Worm (Caenorhabditis elegans) whole organism, late embryonic: ENCODE results near the gene F37A8.2.

ENCODE experiments used
- C08G9.2 ChIP-seq: sonication (generic microtip); optimal IDR thresholded peaks from 2 replicates; lab custom pipeline; 2016; ENCODE audit warnings: mild to moderate bottlenecking, missing genetic modification characterization, moderate library complexity, missing compliant biosample characterization
- C38D4.7 ChIP-seq: fragments of 200-800 bp; sonication (Bioruptor generic); optimal IDR thresholded peaks from 2 replicates; lab custom pipeline; 2018; ENCODE audit warnings: mild to moderate bottlenecking, missing genetic modification characterization, moderate library complexity, missing compliant biosample characterization
- F13H6.1 ChIP-seq: sonication (generic microtip); optimal IDR thresholded peaks from 2 replicates; lab custom pipeline; 2016; ENCODE audit warnings: missing genetic modification characterization, missing compliant biosample characterization
- K02D7.2 ChIP-seq: sonication (generic microtip); optimal IDR thresholded peaks from 2 replicates; lab custom pipeline; 2017; ENCODE audit warnings: mild to moderate bottlenecking, missing genetic modification characterization, missing compliant biosample characterization
- K09A11.1 ChIP-seq: sonication (generic microtip); optimal IDR thresholded peaks from 2 replicates; lab custom pipeline; 2017; ENCODE audit warnings: antibody characterized with exemption, mild to moderate bottlenecking, missing genetic modification characterization, missing compliant biosample characterization; ENCODE audit not compliant: insufficient read depth
- T23F11.4 ChIP-seq: fragments of 200-800 bp; sonication (Bioruptor generic); optimal IDR thresholded peaks from 2 replicates; lab custom pipeline; 2018; ENCODE audit warnings: mild to moderate bottlenecking, missing genetic modification characterization, missing compliant biosample characterization
- Y22D7AL.16 ChIP-seq: sonication (generic microtip); optimal IDR thresholded peaks from 2 replicates; lab custom pipeline; 2016; ENCODE audit warnings: missing genetic modification characterization, missing compliant biosample characterization
- ahr-1 ChIP-seq: sonication (generic microtip); optimal IDR thresholded peaks from 2 replicates; lab custom pipeline; 2016; ENCODE audit warnings: missing genetic modification characterization, missing compliant biosample characterization
- ama-1 ChIP-seq: fragments of 150-350 bp; optimal IDR thresholded peaks from 2 replicates; lab custom pipeline; 2014
- ceh-14 ChIP-seq: sonication (generic microtip); optimal IDR thresholded peaks from 2 replicates; lab custom pipeline; 2016; ENCODE audit warnings: missing genotype, missing genetic modification characterization, missing compliant biosample characterization
- ceh-18 ChIP-seq: sonication (generic microtip); optimal IDR thresholded peaks from 2 replicates; lab custom pipeline; 2016; ENCODE audit warnings: missing genetic modification characterization, missing compliant biosample characterization
- ceh-19 ChIP-seq: fragments of 200-800 bp; sonication (Bioruptor generic); optimal IDR thresholded peaks from 2 replicates; lab custom pipeline; 2018; ENCODE audit warnings: mild to moderate bottlenecking, missing genetic modification characterization, missing compliant biosample characterization
- ceh-2 ChIP-seq: sonication (generic microtip); optimal IDR thresholded peaks from 2 replicates; lab custom pipeline; 2016; ENCODE audit warnings: missing genotype, missing genetic modification characterization, missing compliant biosample characterization
- ceh-22 ChIP-seq: sonication (generic microtip); optimal IDR thresholded peaks from 2 replicates; lab custom pipeline; 2017; ENCODE audit warnings: missing biosample characterization, missing genetic modification characterization
- ceh-24 ChIP-seq: sonication (generic microtip); optimal IDR thresholded peaks from 2 replicates; lab custom pipeline; 2016; ENCODE audit warnings: mild to moderate bottlenecking, missing genetic modification characterization, missing compliant biosample characterization
- ceh-31 ChIP-seq: sonication (generic microtip); optimal IDR thresholded peaks from 2 replicates; lab custom pipeline; 2016; ENCODE audit warnings: missing genetic modification characterization, missing compliant biosample characterization
- ceh-45 ChIP-seq: fragments of 200-800 bp; sonication (Bioruptor generic); IDR thresholded peaks from 2 replicates; pipeline ENCODE4 v1.3.6; 2022; ENCODE audit warnings: missing genetic modification reagents, missing genetic modification characterization, missing compliant biosample characterization
- ceh-48 ChIP-seq: sonication (generic microtip); optimal IDR thresholded peaks from 2 replicates; lab custom pipeline; 2016; ENCODE audit warnings: missing genetic modification characterization, inconsistent platforms, missing compliant biosample characterization
- ceh-6 ChIP-seq: fragments of 200-800 bp; sonication (Bioruptor generic); optimal IDR thresholded peaks from 2 replicates; lab custom pipeline; 2018; ENCODE audit warnings: mild to moderate bottlenecking, missing genetic modification characterization, missing compliant biosample characterization
- ceh-9 ChIP-seq: sonication (generic microtip); optimal IDR thresholded peaks from 2 replicates; lab custom pipeline; 2016; ENCODE audit warnings: mild to moderate bottlenecking, missing genetic modification characterization, inconsistent platforms, missing compliant biosample characterization
- dmd-4 ChIP-seq: sonication (generic microtip); optimal IDR thresholded peaks from 2 replicates; lab custom pipeline; 2016; ENCODE audit warnings: borderline replicate concordance, missing genetic modification characterization, missing compliant biosample characterization
- dve-1 ChIP-seq: sonication (generic microtip); optimal IDR thresholded peaks from 2 replicates; lab custom pipeline; 2017; ENCODE audit warnings: antibody characterized with exemption, mild to moderate bottlenecking, missing genetic modification characterization, missing compliant biosample characterization
- ets-4 ChIP-seq: sonication (generic microtip); optimal IDR thresholded peaks from 2 replicates; lab custom pipeline; 2016; ENCODE audit warnings: missing genetic modification characterization, missing compliant biosample characterization
- fax-1 ChIP-seq: sonication (generic microtip); optimal IDR thresholded peaks from 2 replicates; lab custom pipeline; 2016; ENCODE audit warnings: missing genotype, missing genetic modification characterization, missing compliant biosample characterization
- fkh-10 ChIP-seq: fragments of 150-350 bp; optimal IDR thresholded peaks from 2 replicates; lab custom pipeline; 2014; ENCODE audit warnings: missing biosample characterization, missing genetic modification reagents, missing genetic modification characterization
- fkh-6 ChIP-seq: sonication (generic microtip); optimal IDR thresholded peaks from 2 replicates; lab custom pipeline; 2016; ENCODE audit warnings: missing genetic modification characterization, missing compliant biosample characterization
- hlh-13 ChIP-seq: fragments of 200-800 bp; sonication (Bioruptor generic); optimal IDR thresholded peaks from 2 replicates; lab custom pipeline; 2018; ENCODE audit warnings: mild to moderate bottlenecking, missing genetic modification characterization, missing compliant biosample characterization
- hlh-6 ChIP-seq: sonication (generic microtip); optimal IDR thresholded peaks from 2 replicates; lab custom pipeline; 2016; ENCODE audit warnings: missing genotype, missing genetic modification characterization, missing compliant biosample characterization
- hlh-8 ChIP-seq: sonication (generic microtip); optimal IDR thresholded peaks from 2 replicates; lab custom pipeline; 2016; ENCODE audit warnings: missing genotype, missing genetic modification characterization, missing compliant biosample characterization
- madf-2 ChIP-seq: sonication (generic microtip); optimal IDR thresholded peaks from 2 replicates; lab custom pipeline; 2017; ENCODE audit warnings: missing genetic modification characterization, missing compliant biosample characterization
- mec-3 ChIP-seq: sonication (generic microtip); optimal IDR thresholded peaks from 2 replicates; lab custom pipeline; 2016; ENCODE audit warnings: borderline replicate concordance, missing genetic modification characterization, missing compliant biosample characterization
- nfya-1 ChIP-seq: sonication (generic microtip); optimal IDR thresholded peaks from 2 replicates; lab custom pipeline; 2017; ENCODE audit warnings: missing genetic modification characterization, mild to moderate bottlenecking, missing compliant biosample characterization, antibody characterized with exemption, moderate library complexity
- nhr-11 ChIP-seq: fragments of 150-350 bp; optimal IDR thresholded peaks from 2 replicates; lab custom pipeline; 2014; ENCODE audit warnings: missing biosample characterization, missing genetic modification characterization
- odd-2 ChIP-seq: sonication (generic microtip); optimal IDR thresholded peaks from 2 replicates; lab custom pipeline; 2017; ENCODE audit warnings: antibody characterized with exemption, mild to moderate bottlenecking, missing genetic modification characterization, missing compliant biosample characterization
- pat-9 ChIP-seq: fragments of 200-800 bp; sonication (Bioruptor generic); optimal IDR thresholded peaks from 2 replicates; lab custom pipeline; 2018; ENCODE audit warnings: mild to moderate bottlenecking, missing genetic modification characterization, moderate library complexity, missing compliant biosample characterization
- pax-1 ChIP-seq: fragments of 150-350 bp; optimal IDR thresholded peaks from 2 replicates; lab custom pipeline; 2014; ENCODE audit warnings: missing biosample characterization, missing genetic modification characterization
- pha-2 ChIP-seq: sonication (generic microtip); optimal IDR thresholded peaks from 2 replicates; lab custom pipeline; 2017; ENCODE audit warnings: mild to moderate bottlenecking, missing genetic modification characterization, missing compliant biosample characterization
- pha-4 ChIP-seq: fragments of 150-350 bp; optimal IDR thresholded peaks from 2 replicates; lab custom pipeline; 2018; ENCODE audit warnings: missing biosample characterization, missing genetic modification reagents, missing genetic modification characterization
- pqm-1 ChIP-seq: sonication (generic microtip); optimal IDR thresholded peaks from 2 replicates; lab custom pipeline; 2016; ENCODE audit warnings: missing genetic modification characterization, missing compliant biosample characterization
- sdc-2 ChIP-seq: sonication (generic microtip); optimal IDR thresholded peaks from 2 replicates; lab custom pipeline; 2016; ENCODE audit warnings: missing genotype, missing genetic modification characterization, missing compliant biosample characterization
- sox-2 ChIP-seq: fragments of 200-800 bp; sonication (Bioruptor generic); IDR thresholded peaks from 2 replicates; pipeline ENCODE4 v1.3.6; 2022; ENCODE audit warnings: missing genetic modification reagents, missing genetic modification characterization, missing compliant biosample characterization
- tbx-2 ChIP-seq: sonication (generic microtip); optimal IDR thresholded peaks from 2 replicates; lab custom pipeline; 2016; ENCODE audit warnings: missing genetic modification characterization, missing compliant biosample characterization
- tbx-7 ChIP-seq: sonication (generic microtip); optimal IDR thresholded peaks from 2 replicates; lab custom pipeline; 2016; ENCODE audit warnings: missing genotype, missing genetic modification characterization, missing compliant biosample characterization
- unc-42 ChIP-seq: sonication (generic microtip); optimal IDR thresholded peaks from 2 replicates; lab custom pipeline; 2016; ENCODE audit warnings: missing genotype, missing genetic modification characterization, missing compliant biosample characterization
- zip-5 ChIP-seq: sonication (generic microtip); optimal IDR thresholded peaks from 2 replicates; lab custom pipeline; 2016; ENCODE audit warnings: missing genetic modification characterization, missing compliant biosample characterization

The F37A8.2 gene

ce11 chrIII:3972687-3973086, 41.4 kb upstream of the F37A8.2 start, which contains the start of gene R10E9.4:
TSS of gene R10E9.4 (minus strand) at chrIII:3972787.
- TF ChIP-seq mec-3 (tag; lab: Kevin White, UChicago) (no peak), fax-1 (no peak), zip-5 (no peak), nfya-1 (tag; lab: Kevin White, UChicago) (no peak), odd-2 (tag; lab: Kevin White, UChicago) (no peak), K02D7.2 (no peak), pha-2 (no peak), dmd-4 (tag; lab: Kevin White, UChicago) (no peak), ceh-24 (no peak), tbx-2 (tag; lab: Kevin White, UChicago) (no peak), fkh-6 (tag; lab: Kevin White, UChicago) (no peak), ceh-18 (tag; lab: Kevin White, UChicago) (no peak), ama-1 (lab: Kevin White, UChicago) (no peak), nhr-11 (tag; lab: Kevin White, UChicago) (no peak), C38D4.7 (GFP tag; lab: Kevin White, UChicago) (no peak), T23F11.4 (no peak)

ce11 chrIII:3970395-3970794, 39.1 kb upstream of the F37A8.2 start:
- peak; percentile 89 for TF ChIP-seq unc-42
- TF ChIP-seq madf-2, result no peak

ce11 chrIII:3969133-3969532, 37.8 kb upstream of the F37A8.2 start:
- TF ChIP-seq ceh-48 (tag; lab: Kevin White, UChicago), result no peak
- no peak for TF ChIP-seq pqm-1 (tag; lab: Kevin White, UChicago)
- TF ChIP-seq sox-2 (GFP tag; lab: Robert Waterston, UW), result no peak
- no peak for TF ChIP-seq ceh-9 (tag; lab: Kevin White, UChicago)
- no peak for TF ChIP-seq F13H6.1
- TF ChIP-seq ceh-19 (GFP tag; lab: Kevin White, UChicago), result no peak
- no peak for TF ChIP-seq ama-1 (lab: Kevin White, UChicago)
- no peak for TF ChIP-seq ceh-31 (tag; lab: Kevin White, UChicago)
- TF ChIP-seq pax-1, result no peak
- TF ChIP-seq fkh-10 (GFP tag; lab: Kevin White, UChicago), result no peak
- TF ChIP-seq fax-1, result no peak
- TF ChIP-seq ceh-45 (GFP tag; lab: Robert Waterston, UW), result no peak
- TF ChIP-seq Y22D7AL.16 (tag; lab: Kevin White, UChicago), result no peak

- TF ChIP-seq ceh-22 (tag; lab: Kevin White, UChicago) (no peak), hlh-13 (GFP tag; lab: Kevin White, UChicago) (no peak), ahr-1 (tag; lab: Kevin White, UChicago) (no peak), pqm-1 (tag; lab: Kevin White, UChicago) (no peak), Y22D7AL.16 (tag; lab: Kevin White, UChicago) (no peak), pha-4 (tag; lab: Kevin White, UChicago) (no peak), mec-3 (tag; lab: Kevin White, UChicago) (no peak), pha-2 (no peak), ceh-2 (tag; lab: Kevin White, UChicago) (no peak), pat-9 (tag; lab: Kevin White, UChicago) (no peak), sdc-2 (tag; lab: Kevin White, UChicago) (no peak)
Observed at ce11 chrIII:3966143-3966542, 34.8 kb upstream of the F37A8.2 start.

- no peak for TF ChIP-seq ets-4 (tag; lab: Kevin White, UChicago)
- no peak for TF ChIP-seq ceh-6
- TF ChIP-seq F13H6.1, result no peak
- TF ChIP-seq nhr-11 (tag; lab: Kevin White, UChicago), result no peak
- TF ChIP-seq unc-42, result no peak
- no peak for TF ChIP-seq hlh-13 (GFP tag; lab: Kevin White, UChicago)
- no peak for TF ChIP-seq T23F11.4
- no peak for TF ChIP-seq madf-2
- no peak for TF ChIP-seq ceh-2 (tag; lab: Kevin White, UChicago)
- no peak for TF ChIP-seq ama-1 (lab: Kevin White, UChicago)
- no peak for TF ChIP-seq ceh-14
- TF ChIP-seq dve-1 (tag; lab: Kevin White, UChicago), result no peak
- no peak for TF ChIP-seq K09A11.1 (tag; lab: Kevin White, UChicago)
- TF ChIP-seq sdc-2 (tag; lab: Kevin White, UChicago), result no peak
- no peak for TF ChIP-seq fkh-10 (GFP tag; lab: Kevin White, UChicago)
- no peak for TF ChIP-seq hlh-8 (tag; lab: Kevin White, UChicago)
- TF ChIP-seq hlh-6 (tag; lab: Kevin White, UChicago), result no peak
- TF ChIP-seq C08G9.2, result no peak
- no peak for TF ChIP-seq tbx-7 (tag; lab: Kevin White, UChicago)
Observed at ce11 chrIII:3964237-3964636, 32.9 kb upstream of the F37A8.2 start, which contains the start of gene R10E9.2. TSS of gene R10E9.2 (minus strand) at chrIII:3964337.
